Fruit fly (Drosophila melanogaster): Measurements from ENCODE around the gene MTA1-like.
A peak's percentile ranks its signal among the peaks of the same experiment; 100 is the strongest.

The MTA1-like gene

DNA sequence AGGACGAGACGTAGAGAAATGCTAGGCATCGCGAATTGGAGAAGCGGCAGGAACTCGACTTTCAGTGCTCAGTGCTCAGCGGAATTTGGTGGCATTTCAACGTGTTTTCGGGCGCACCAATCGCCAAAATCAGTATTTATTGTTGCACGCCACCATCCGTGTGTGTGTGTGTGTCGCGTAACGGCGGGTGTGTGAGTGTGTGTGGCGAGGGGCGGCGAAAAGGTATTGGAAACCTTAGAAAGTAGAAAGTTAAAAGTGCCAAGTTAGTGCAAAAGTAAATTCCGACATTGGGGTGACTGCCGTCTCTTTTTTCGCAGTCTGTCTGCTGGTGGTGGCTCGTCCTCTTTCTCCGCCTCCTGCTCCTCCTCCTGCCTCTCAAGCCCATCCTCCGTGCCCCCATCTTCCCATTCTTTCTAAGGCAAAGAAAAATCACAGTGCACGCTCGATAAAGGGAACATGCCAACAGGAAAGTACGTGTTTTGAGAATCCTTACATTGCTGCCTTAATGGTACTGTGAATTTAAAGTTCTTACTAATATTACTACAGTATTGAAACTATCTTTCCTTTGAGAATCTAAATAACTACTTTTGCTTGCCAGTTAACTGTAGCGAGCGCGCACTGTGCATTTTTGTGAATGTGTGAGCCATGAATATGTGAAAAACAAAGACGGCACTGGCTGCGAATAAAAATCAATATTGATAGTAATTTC lies 37.7 kb upstream of the MTA1-like start (continued):
- TF ChIP-seq bcd (GFP tag; optimal IDR thresholded peaks at IDR 0.05) (peak; percentile 53), CG4360 (GFP tag; IDR thresholded peaks at IDR 0.05) (no peak), CG13296 (GFP tag; optimal IDR thresholded peaks at IDR 0.05) (peak; percentile 39), CG9797 (GFP tag; optimal IDR thresholded peaks at IDR 0.05) (no peak), D19B (GFP tag; optimal IDR thresholded peaks at IDR 0.05) (peak; percentile 26), CG4730 (GFP tag; IDR thresholded peaks at IDR 0.05) (peak; percentile 43; the same call in 1 of the 2 replicates), CG4707 (GFP tag; optimal IDR thresholded peaks at IDR 0.05) (no peak), Nf-YA (GFP tag; IDR thresholded peaks at IDR 0.05) (no peak), pan (optimal IDR thresholded peaks at IDR 0.05) (no peak), pan (GFP tag; optimal IDR thresholded peaks at IDR 0.05 in 1 of 2, IDR thresholded peaks at IDR 0.05 in 1 of 2) (peak in 1 of 2 experiments; percentile 51), CG9727 (GFP tag; optimal IDR thresholded peaks at IDR 0.05) (peak; percentile 45), BEAF-32 (GFP tag; optimal IDR thresholded peaks at IDR 0.05) (no peak), cato (GFP tag; optimal IDR thresholded peaks at IDR 0.05; ENCODE audit: borderline replicate concordance) (no peak), sd (tag; optimal IDR thresholded peaks at IDR 0.05) (peak; percentile 24), CG2875 (GFP tag; optimal IDR thresholded peaks at IDR 0.05) (no peak), ind (GFP tag; optimal IDR thresholded peaks at IDR 0.05) (peak; percentile 60), slp2 (GFP tag; optimal IDR thresholded peaks at IDR 0.05) (peak; percentile 24), fru (optimal IDR thresholded peaks at IDR 0.05) (no peak), bab2 (GFP tag; optimal IDR thresholded peaks at IDR 0.05) (peak; percentile 62), ci (GFP tag; IDR thresholded peaks at IDR 0.05) (0 out of 3 replicates have a peak, but pooled peaks have one; percentile 30), schlank (tag; optimal IDR thresholded peaks at IDR 0.05) (no peak), hkb (optimal IDR thresholded peaks at IDR 0.05) (no peak), hkb (GFP tag; IDR thresholded peaks at IDR 0.05) (peak; percentile 52; the same call in 1 of the 2 replicates), da (GFP tag; optimal IDR thresholded peaks at IDR 0.05) (no peak), CG16863 (GFP tag; optimal IDR thresholded peaks at IDR 0.05) (no peak), TFAM (GFP tag; optimal IDR thresholded peaks at IDR 0.05) (no peak), chn (GFP tag; optimal IDR thresholded peaks at IDR 0.05) (peak; percentile 25), sima (GFP tag; optimal IDR thresholded peaks at IDR 0.05) (no peak), CG1792 (GFP tag; optimal IDR thresholded peaks at IDR 0.05) (no peak), bigmax (GFP tag; optimal IDR thresholded peaks at IDR 0.05) (no peak), Dbx (GFP tag; IDR thresholded peaks at IDR 0.05) (0 out of 3 replicates have a peak, but pooled peaks have one; percentile 41), Camta (GFP tag; optimal IDR thresholded peaks at IDR 0.05) (no peak), kay (GFP tag; optimal IDR thresholded peaks at IDR 0.05) (no peak), CG10321 (GFP tag; IDR thresholded peaks at IDR 0.05) (no peak), CG3281 (GFP tag; optimal IDR thresholded peaks at IDR 0.05) (peak; percentile 60), Lpt (GFP tag; optimal IDR thresholded peaks at IDR 0.05) (no peak), br (optimal IDR thresholded peaks at IDR 0.05) (no peak), exex (tag; optimal IDR thresholded peaks at IDR 0.05) (no peak), GATAe (GFP tag; conservative IDR thresholded peaks at IDR 0.05) (no peak), ewg (GFP tag; optimal IDR thresholded peaks at IDR 0.05) (no peak), MBD-R2 (GFP tag; IDR thresholded peaks at IDR 0.05) (peak; percentile 11; the same call in 1 of the 2 replicates), zf30C (GFP tag; optimal IDR thresholded peaks at IDR 0.05) (no peak), CG6791 (GFP tag; IDR thresholded peaks at IDR 0.05; ENCODE audit: partially characterized antibody) (no peak), gt (GFP tag; IDR thresholded peaks at IDR 0.05) (no peak), Usf (GFP tag; optimal IDR thresholded peaks at IDR 0.05) (no peak), CG17328 (GFP tag; IDR thresholded peaks at IDR 0.05) (0 out of 2 replicates have a peak, but pooled peaks have one; percentile 31), hbn (GFP tag; IDR thresholded peaks at IDR 0.05; ENCODE audit: partially characterized antibody) (no peak), dimm (GFP tag; IDR thresholded peaks at IDR 0.05) (no peak), Oli (tag; optimal IDR thresholded peaks at IDR 0.05) (peak; percentile 60), CG18262 (tag; optimal IDR thresholded peaks at IDR 0.05) (peak; percentile 31), lbe (GFP tag; optimal IDR thresholded peaks at IDR 0.05) (no peak)
